Fruit fly (Drosophila melanogaster): ENCODE data around the gene CG10600.

CG10600 gene

dm6 chr2L:18839143-18839872, at the start of gene CG10600:
Gene CG10600, minus strand, starts transcription at chr2L:18839679.
- no peak for TF ChIP-seq pan (optimal IDR thresholded peaks at IDR 0.05)
- TF ChIP-seq EcR (GFP tag; optimal IDR thresholded peaks at IDR 0.05), result no peak
- no peak for TF ChIP-seq psq (optimal IDR thresholded peaks at IDR 0.05)
- no peak for TF ChIP-seq usp (GFP tag; optimal IDR thresholded peaks at IDR 0.05)
- TF ChIP-seq CG8478 (optimal IDR thresholded peaks at IDR 0.05), result no peak
- no peak for TF ChIP-seq Dll (optimal IDR thresholded peaks at IDR 0.05)

dm6 chr2L:18886904-18887303, 47.4 kb upstream of the CG10600 start:
- no peak for TF ChIP-seq psq (optimal IDR thresholded peaks at IDR 0.05)
- no peak for TF ChIP-seq CG8478 (optimal IDR thresholded peaks at IDR 0.05)
- no peak for TF ChIP-seq usp (GFP tag; optimal IDR thresholded peaks at IDR 0.05)
- TF ChIP-seq pan (optimal IDR thresholded peaks at IDR 0.05), result no peak
- TF ChIP-seq Dll (optimal IDR thresholded peaks at IDR 0.05), result no peak
- no peak for TF ChIP-seq EcR (GFP tag; optimal IDR thresholded peaks at IDR 0.05)

DNA sequence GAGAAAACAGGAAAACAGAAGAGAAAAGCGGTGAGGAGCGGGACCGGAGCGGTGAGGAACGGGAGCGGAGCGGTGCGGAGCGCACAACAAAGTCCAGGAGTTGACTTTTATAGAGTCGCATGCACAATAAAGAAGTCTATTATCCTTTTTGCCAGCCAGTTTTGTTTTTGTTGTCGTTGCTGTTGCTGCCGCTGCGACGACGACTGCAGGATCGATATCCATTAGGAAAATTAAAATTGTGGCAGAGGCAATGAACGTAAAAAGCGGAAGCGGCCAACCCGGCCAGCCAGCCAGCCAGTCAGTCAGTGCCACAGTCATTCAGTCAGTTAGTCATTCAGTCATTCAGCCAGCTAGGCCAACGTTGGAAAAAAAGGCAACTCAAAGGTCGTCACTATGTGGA, 45.3 kb upstream of the CG10600 start:
- TF ChIP-seq EcR (GFP tag; optimal IDR thresholded peaks at IDR 0.05) (no peak), psq (optimal IDR thresholded peaks at IDR 0.05) (no peak), Dll (optimal IDR thresholded peaks at IDR 0.05) (no peak), pan (optimal IDR thresholded peaks at IDR 0.05) (no peak), usp (GFP tag; optimal IDR thresholded peaks at IDR 0.05) (no peak), CG8478 (optimal IDR thresholded peaks at IDR 0.05) (no peak)

DNA sequence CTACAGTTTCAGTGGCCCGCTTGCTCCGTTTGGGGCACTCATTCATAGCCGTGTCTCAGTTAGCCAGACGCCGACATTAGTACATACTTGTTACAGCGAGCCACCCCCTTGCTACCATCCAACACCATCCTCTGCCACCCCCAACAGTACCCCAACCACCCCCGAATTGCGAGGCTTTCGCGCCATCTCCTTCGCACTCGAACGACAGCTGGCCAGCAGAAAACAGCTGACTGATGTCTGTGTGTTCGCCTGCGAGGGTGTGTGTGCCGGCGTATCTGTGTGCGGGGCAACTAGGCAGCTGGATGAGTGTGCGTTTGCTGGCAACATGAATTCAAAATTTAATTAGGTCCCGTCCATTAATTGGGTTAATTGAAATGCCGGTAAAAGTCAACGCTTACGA, 43.3 kb upstream of the CG10600 start:
- no peak for TF ChIP-seq Dll (optimal IDR thresholded peaks at IDR 0.05)
- TF ChIP-seq usp (GFP tag; optimal IDR thresholded peaks at IDR 0.05), result no peak
- no peak for TF ChIP-seq pan (optimal IDR thresholded peaks at IDR 0.05)
- no peak for TF ChIP-seq EcR (GFP tag; optimal IDR thresholded peaks at IDR 0.05)
- no peak for TF ChIP-seq psq (optimal IDR thresholded peaks at IDR 0.05)
- TF ChIP-seq CG8478 (optimal IDR thresholded peaks at IDR 0.05), result no peak

DNA sequence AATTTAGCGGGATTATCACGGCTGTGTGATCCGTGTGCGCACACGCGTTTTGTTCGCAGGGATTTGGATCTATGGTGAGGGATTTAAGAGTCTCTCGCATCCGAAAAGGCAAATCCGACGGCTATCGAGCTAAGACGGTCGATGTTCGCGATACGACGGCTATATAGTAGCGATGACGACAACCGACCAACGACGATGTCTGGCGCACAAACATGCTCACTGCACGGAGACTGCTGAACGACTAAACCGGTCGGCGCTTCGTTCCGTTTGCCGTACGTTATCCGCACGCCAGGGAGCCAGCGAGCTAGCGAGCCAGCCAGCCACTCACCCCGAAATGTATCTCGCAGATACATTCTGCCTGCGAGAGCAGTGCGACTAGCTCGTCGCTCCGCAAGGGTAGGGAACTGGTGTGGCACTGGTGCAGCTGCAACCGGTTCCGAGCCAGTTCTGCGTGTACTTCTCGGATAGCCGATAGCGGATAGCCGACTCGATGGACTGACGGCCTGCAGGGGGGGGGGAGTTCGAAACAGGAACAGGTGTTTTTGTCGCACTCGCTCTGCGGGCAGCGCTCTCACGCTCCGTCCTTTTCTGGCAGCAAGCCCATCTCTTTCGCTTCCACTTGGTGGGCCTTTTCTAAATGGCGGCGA, 41.7 kb upstream of the CG10600 start, which contains the start of gene tup:
Gene tup (minus strand): TSS at position 248 of the 647 bp plus-strand sequence.
- TF ChIP-seq pan (optimal IDR thresholded peaks at IDR 0.05) (no peak), CG8478 (optimal IDR thresholded peaks at IDR 0.05) (peak; percentile 86), EcR (GFP tag; optimal IDR thresholded peaks at IDR 0.05) (peak in 1 of 2 experiments; percentile 18)

- TF ChIP-seq usp (GFP tag; optimal IDR thresholded peaks at IDR 0.05) (no peak), pan (optimal IDR thresholded peaks at IDR 0.05) (no peak), Dll (optimal IDR thresholded peaks at IDR 0.05) (no peak), psq (optimal IDR thresholded peaks at IDR 0.05) (no peak), EcR (GFP tag; optimal IDR thresholded peaks at IDR 0.05) (no peak), CG8478 (optimal IDR thresholded peaks at IDR 0.05) (no peak)
Observed at dm6 chr2L:18878439-18878838, 39.0 kb upstream of the CG10600 start.

dm6 chr2L:18875213-18875612, 35.7 kb upstream of the CG10600 start:
- TF ChIP-seq EcR (GFP tag; optimal IDR thresholded peaks at IDR 0.05), result no peak
- TF ChIP-seq Dll (optimal IDR thresholded peaks at IDR 0.05), result peak; percentile 22
- no peak for TF ChIP-seq psq (optimal IDR thresholded peaks at IDR 0.05)
- no peak for TF ChIP-seq pan (optimal IDR thresholded peaks at IDR 0.05)
- TF ChIP-seq usp (GFP tag; optimal IDR thresholded peaks at IDR 0.05), result no peak
- TF ChIP-seq CG8478 (optimal IDR thresholded peaks at IDR 0.05), result no peak

- TF ChIP-seq pan (optimal IDR thresholded peaks at IDR 0.05), result no peak
- TF ChIP-seq psq (optimal IDR thresholded peaks at IDR 0.05), result no peak
Observed at dm6 chr2L:18871822-18872221, 32.3 kb upstream of the CG10600 start.

dm6 chr2L:18867815-18868214, 28.3 kb upstream of the CG10600 start:
- TF ChIP-seq CG8478 (optimal IDR thresholded peaks at IDR 0.05) (no peak), psq (optimal IDR thresholded peaks at IDR 0.05) (no peak), usp (GFP tag; optimal IDR thresholded peaks at IDR 0.05) (no peak), EcR (GFP tag; optimal IDR thresholded peaks at IDR 0.05) (no peak), Dll (optimal IDR thresholded peaks at IDR 0.05) (no peak), pan (optimal IDR thresholded peaks at IDR 0.05) (no peak)

DNA sequence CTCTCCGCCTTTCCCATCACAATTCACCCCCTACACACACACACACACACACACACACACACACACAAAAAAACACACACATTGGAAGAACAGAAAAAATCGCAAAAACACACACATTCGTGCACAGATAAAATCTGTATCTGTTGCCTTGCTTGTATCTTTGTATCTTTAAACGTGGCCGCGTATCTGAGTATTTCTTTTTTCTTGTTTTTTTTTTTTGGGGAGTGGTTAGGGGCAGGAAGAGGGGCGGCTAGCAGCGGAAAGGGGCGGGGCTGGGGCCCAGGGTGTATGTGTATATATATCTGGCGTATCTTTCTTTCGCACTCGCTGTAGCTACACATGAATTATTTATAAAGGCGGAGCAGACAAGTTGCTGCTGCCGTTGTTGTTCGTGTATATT, 27.1 kb upstream of the CG10600 start:
- TF ChIP-seq usp (GFP tag; optimal IDR thresholded peaks at IDR 0.05) (no peak), psq (optimal IDR thresholded peaks at IDR 0.05) (no peak), Dll (optimal IDR thresholded peaks at IDR 0.05) (no peak), EcR (GFP tag; optimal IDR thresholded peaks at IDR 0.05) (no peak), CG8478 (optimal IDR thresholded peaks at IDR 0.05) (no peak), pan (optimal IDR thresholded peaks at IDR 0.05) (no peak)

DNA sequence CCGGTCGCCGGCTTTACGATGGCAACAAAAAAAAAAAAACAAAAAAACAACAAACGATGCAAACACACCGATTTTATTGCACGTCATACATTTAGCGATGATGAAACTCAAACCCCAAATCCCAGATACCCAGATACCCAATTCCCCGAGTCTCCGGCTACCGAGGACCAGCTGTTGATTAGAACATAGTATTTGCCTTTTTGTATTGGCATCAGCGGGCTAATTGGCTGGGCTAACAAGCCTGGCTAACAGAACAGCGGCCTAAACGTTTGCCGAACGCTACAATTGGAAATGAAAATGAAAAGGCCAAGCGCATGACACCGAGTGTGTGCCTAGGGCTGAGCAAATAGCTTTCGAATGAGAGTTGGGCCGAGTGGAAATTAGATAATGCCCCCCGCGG, 25.5 kb upstream of the CG10600 start:
- TF ChIP-seq Dll (optimal IDR thresholded peaks at IDR 0.05) (no peak), CG8478 (optimal IDR thresholded peaks at IDR 0.05) (no peak), psq (optimal IDR thresholded peaks at IDR 0.05) (no peak), EcR (GFP tag; optimal IDR thresholded peaks at IDR 0.05) (no peak), pan (optimal IDR thresholded peaks at IDR 0.05) (no peak), usp (GFP tag; optimal IDR thresholded peaks at IDR 0.05) (no peak)

DNA sequence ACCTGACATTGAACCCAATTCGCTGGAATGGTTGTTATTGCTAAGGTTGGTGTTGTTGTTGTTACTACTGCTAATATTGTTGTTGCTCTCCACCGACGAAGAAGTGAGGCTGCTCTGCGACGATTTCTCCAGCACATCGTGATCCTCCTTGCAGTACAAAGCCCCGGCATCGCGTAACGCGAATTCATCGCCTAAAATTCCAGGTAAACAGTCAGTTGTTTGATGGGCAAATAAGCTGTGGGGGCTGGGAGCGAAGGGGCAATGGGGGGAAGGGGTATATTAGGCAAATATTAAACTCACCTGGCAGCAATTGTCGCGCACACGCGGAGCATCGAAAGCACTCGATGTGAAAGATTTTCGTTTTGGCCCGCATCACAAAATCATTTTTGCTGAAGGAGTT, 24.6 kb upstream of the CG10600 start:
- TF ChIP-seq EcR (GFP tag; optimal IDR thresholded peaks at IDR 0.05), result no peak
- TF ChIP-seq psq (optimal IDR thresholded peaks at IDR 0.05), result no peak
- TF ChIP-seq usp (GFP tag; optimal IDR thresholded peaks at IDR 0.05), result no peak
- no peak for TF ChIP-seq pan (optimal IDR thresholded peaks at IDR 0.05)
- no peak for TF ChIP-seq CG8478 (optimal IDR thresholded peaks at IDR 0.05)
- no peak for TF ChIP-seq Dll (optimal IDR thresholded peaks at IDR 0.05)
